Worm (Caenorhabditis elegans) whole organism, midembryonic: ENCODE data around the gene F56D5.9.

ENCODE experiments used
- cog-1 ChIP-seq: sonication (generic microtip); optimal IDR thresholded peaks from 2 replicates; lab custom pipeline; 2016; ENCODE audit warnings: missing genetic modification characterization, missing compliant biosample characterization
- klf-2 ChIP-seq: fragments of 200-800 bp; sonication (Bioruptor generic); conservative IDR thresholded peaks from 2 replicates; pipeline ENCODE4 v1.3.6; 2022; ENCODE audit warnings: missing genetic modification reagents, missing genetic modification characterization, missing compliant biosample characterization
- med-1 ChIP-seq: sonication (generic microtip); optimal IDR thresholded peaks from 2 replicates; lab custom pipeline; 2017; ENCODE audit warnings: missing genetic modification characterization, mild to moderate bottlenecking, missing compliant biosample characterization, antibody characterized with exemption, missing genetic modification reagents; ENCODE audit not compliant: insufficient read depth
- ref-1 ChIP-seq: fragments of 200-800 bp; sonication (Bioruptor generic); conservative IDR thresholded peaks from 2 replicates; pipeline ENCODE4 v1.3.6; 2022; ENCODE audit warnings: missing genetic modification reagents, missing genetic modification characterization, missing compliant biosample characterization

- no peak for TF ChIP-seq ref-1 (GFP tag; lab: Robert Waterston, UW)
- TF ChIP-seq klf-2 (GFP tag; lab: Robert Waterston, UW) = no peak
- TF ChIP-seq med-1 (GFP tag; lab: Kevin White, UChicago) = no peak
- TF ChIP-seq cog-1 (tag; lab: Kevin White, UChicago) = no peak
Measured at ce11 chrIV:9443940-9444339, 21.6 kb upstream of the F56D5.9 start, which contains the start of gene F38E11.9.
